Fruit fly (Drosophila melanogaster) whole organism, embryonic: ENCODE measurements around the gene CG9328.

Experiments
- Abd-B ChIP-seq: fragments of 200-800 bp; sonication (Bioruptor generic); optimal IDR thresholded peaks from 2 replicates; lab custom pipeline; 2018; ENCODE audit warnings: missing biosample characterization, mild to moderate bottlenecking, missing genetic modification characterization, moderate library complexity
- Aef1 ChIP-seq: fragments of 200-800 bp; sonication (Bioruptor generic); IDR thresholded peaks from 3 replicates; pipeline ENCODE4 v1.3.6; 2022; ENCODE audit warnings: missing biosample characterization, missing genetic modification characterization
- Bgb ChIP-seq: fragments of 200-800 bp; sonication (Bioruptor generic); IDR thresholded peaks from 2 replicates; pipeline ENCODE4 v1.3.6; 2022; ENCODE audit warnings: missing biosample characterization, missing genetic modification characterization; ENCODE audit not compliant: partially characterized antibody
- BtbVII ChIP-seq: fragments of 200-800 bp; sonication (Bioruptor generic); optimal IDR thresholded peaks from 3 replicates; lab custom pipeline; 2017; ENCODE audit warnings: missing biosample characterization, mild to moderate bottlenecking, missing genetic modification characterization
- CG12071 ChIP-seq: fragments of 200-800 bp; sonication (Bioruptor generic); optimal IDR thresholded peaks from 3 replicates; lab custom pipeline; 2018; ENCODE audit warnings: missing biosample characterization, mild to moderate bottlenecking, missing genetic modification characterization
- CG12769 ChIP-seq: fragments of 200-800 bp; sonication (Bioruptor generic); optimal IDR thresholded peaks from 2 replicates; lab custom pipeline; 2019; ENCODE audit warnings: missing biosample characterization, mild to moderate bottlenecking, missing genetic modification characterization, moderate library complexity
- CG13287 ChIP-seq: fragments of 200-800 bp; sonication (Bioruptor generic); IDR thresholded peaks from 2 replicates; pipeline ENCODE4 v1.3.6; 2022; ENCODE audit warnings: missing biosample characterization, missing genetic modification characterization; ENCODE audit not compliant: partially characterized antibody
- CG15269 ChIP-seq: fragments of 200-800 bp; sonication (Bioruptor generic); optimal IDR thresholded peaks from 2 replicates; lab custom pipeline; 2018; ENCODE audit warnings: missing biosample characterization, mild to moderate bottlenecking, missing genetic modification characterization, moderate library complexity
- CG17361 ChIP-seq: fragments of 200-800 bp; sonication (Bioruptor generic); IDR thresholded peaks from 3 replicates; pipeline ENCODE4 v1.3.6; 2022; ENCODE audit warnings: missing biosample characterization, missing genetic modification characterization
- CG17385 ChIP-seq: fragments of 200-800 bp; sonication (Bioruptor generic); optimal IDR thresholded peaks from 3 replicates; lab custom pipeline; 2018; ENCODE audit warnings: missing biosample characterization, mild to moderate bottlenecking, missing genetic modification characterization
- CG2116 ChIP-seq: fragments of 200-800 bp; sonication (Bioruptor generic); optimal IDR thresholded peaks from 3 replicates; lab custom pipeline; 2018; ENCODE audit warnings: missing biosample characterization, mild to moderate bottlenecking, missing genetic modification characterization
- CG3065 ChIP-seq: fragments of 200-800 bp; sonication (Bioruptor generic); optimal IDR thresholded peaks from 2 replicates; lab custom pipeline; 2016; ENCODE audit warnings: missing biosample characterization, missing genetic modification characterization
- CG31365 ChIP-seq: fragments of 200-800 bp; sonication (Bioruptor generic); optimal IDR thresholded peaks from 2 replicates; lab custom pipeline; 2018; ENCODE audit warnings: missing biosample characterization, mild to moderate bottlenecking, missing genetic modification characterization
- CG34224 ChIP-seq: fragments of 200-800 bp; sonication (Bioruptor generic); IDR thresholded peaks from 3 replicates; pipeline ENCODE4 v1.3.6; 2022; ENCODE audit warnings: missing biosample characterization, missing genetic modification characterization; ENCODE audit not compliant: partially characterized antibody
- CG4360 ChIP-seq: fragments of 200-800 bp; sonication (Bioruptor generic); IDR thresholded peaks from 2 replicates; pipeline ENCODE4 v1.3.6; 2022; ENCODE audit warnings: missing biosample characterization, missing genetic modification characterization
- CG8290 ChIP-seq, 3 experiments: fragments of 200-800 bp; sonication (Bioruptor generic); optimal IDR thresholded peaks; 2 replicates each; lab custom pipeline; 2016 to 2019; ENCODE audit warnings: missing biosample characterization in 3 of 3, missing genetic modification characterization in 3 of 3, mild to moderate bottlenecking in 2 of 3, moderate library complexity in 1 of 3
- CG9727 ChIP-seq: fragments of 200-800 bp; sonication (Bioruptor generic); optimal IDR thresholded peaks from 3 replicates; lab custom pipeline; 2017; ENCODE audit warnings: missing biosample characterization, mild to moderate bottlenecking, missing genetic modification characterization
- CG9817 ChIP-seq: fragments of 200-800 bp; sonication (Bioruptor generic); optimal IDR thresholded peaks from 2 replicates; lab custom pipeline; 2018; ENCODE audit warnings: missing biosample characterization, mild to moderate bottlenecking, missing genetic modification characterization, moderate library complexity
- CTCF ChIP-seq: fragments of 200-800 bp; sonication (Bioruptor generic); optimal IDR thresholded peaks from 2 replicates; lab custom pipeline; 2017; ENCODE audit warnings: missing biosample characterization, mild to moderate bottlenecking, missing genetic modification characterization, moderate library complexity
- Dbx ChIP-seq: fragments of 200-800 bp; sonication (Bioruptor generic); IDR thresholded peaks from 3 replicates; pipeline ENCODE4 v1.3.6; 2022; ENCODE audit warnings: missing biosample characterization, missing genetic modification characterization
- Dp ChIP-seq: fragments of 200-800 bp; sonication (Bioruptor generic); optimal IDR thresholded peaks from 2 replicates; lab custom pipeline; 2018; ENCODE audit warnings: missing biosample characterization, mild to moderate bottlenecking, missing genetic modification characterization, moderate library complexity
- Dref ChIP-seq: fragments of 200-800 bp; sonication (Bioruptor generic); IDR thresholded peaks from 2 replicates; pipeline ENCODE4 v1.3.6; 2022; ENCODE audit warnings: missing biosample characterization, missing genetic modification characterization
- E2f2 ChIP-seq: fragments of 200-800 bp; sonication (Bioruptor generic); IDR thresholded peaks from 2 replicates; pipeline ENCODE4 v1.3.6; 2022; ENCODE audit warnings: missing biosample characterization, missing genetic modification characterization
- Elba2 ChIP-seq: fragments of 200-800 bp; sonication (Bioruptor generic); optimal IDR thresholded peaks from 3 replicates; lab custom pipeline; 2016; ENCODE audit warnings: missing biosample characterization, missing genetic modification characterization
- Fer1 ChIP-seq: fragments of 200-800 bp; sonication (Bioruptor generic); optimal IDR thresholded peaks from 2 replicates; lab custom pipeline; 2017; ENCODE audit warnings: missing biosample characterization, mild to moderate bottlenecking, missing genetic modification characterization
- HHEX ChIP-seq: fragments of 200-800 bp; sonication (Bioruptor generic); optimal IDR thresholded peaks from 3 replicates; lab custom pipeline; 2017; ENCODE audit warnings: missing biosample characterization, mild to moderate bottlenecking, missing genetic modification characterization, missing genetic modification reagents
- Hmr ChIP-seq: fragments of 200-800 bp; sonication (Bioruptor generic); optimal IDR thresholded peaks from 3 replicates; lab custom pipeline; 2017; ENCODE audit warnings: mild to moderate bottlenecking, missing biosample characterization, missing genetic modification reagents, missing genetic modification characterization
- Hmx ChIP-seq: fragments of 200-800 bp; sonication (Bioruptor generic); optimal IDR thresholded peaks from 2 replicates; lab custom pipeline; 2016; ENCODE audit warnings: missing biosample characterization, missing genetic modification characterization
- Mrtf ChIP-seq: fragments of 200-800 bp; sonication (Bioruptor generic); IDR thresholded peaks from 3 replicates; pipeline ENCODE4 v1.3.6; 2022; ENCODE audit warnings: missing biosample characterization, missing genetic modification characterization
- Myb ChIP-seq: fragments of 200-800 bp; sonication (Bioruptor generic); optimal IDR thresholded peaks from 2 replicates; lab custom pipeline; 2016; ENCODE audit warnings: missing biosample characterization, missing genetic modification characterization
- Six4 ChIP-seq: fragments of 200-800 bp; sonication (Bioruptor generic); optimal IDR thresholded peaks from 2 replicates; lab custom pipeline; 2016; ENCODE audit warnings: missing biosample characterization, missing genetic modification characterization
- Sry-β ChIP-seq: fragments of 200-800 bp; sonication (Bioruptor generic); optimal IDR thresholded peaks from 2 replicates; lab custom pipeline; 2018; ENCODE audit warnings: missing biosample characterization, mild to moderate bottlenecking, missing genetic modification characterization, moderate library complexity
- amos ChIP-seq: fragments of 200-800 bp; sonication (Bioruptor generic); IDR thresholded peaks from 2 replicates; pipeline ENCODE4 v1.3.6; 2022; ENCODE audit warnings: missing biosample characterization, missing genetic modification characterization; ENCODE audit not compliant: partially characterized antibody
- bbx ChIP-seq: fragments of 200-800 bp; sonication (Bioruptor generic); IDR thresholded peaks from 2 replicates; pipeline ENCODE4 v1.3.6; 2022; ENCODE audit warnings: missing biosample characterization, missing genetic modification characterization; ENCODE audit not compliant: partially characterized antibody
- dysf ChIP-seq: fragments of 200-800 bp; sonication (Bioruptor generic); IDR thresholded peaks from 3 replicates; pipeline ENCODE4 v1.3.6; 2022; ENCODE audit warnings: missing biosample characterization, missing genetic modification characterization
- fru ChIP-seq: fragments of >200 bp; optimal IDR thresholded peaks from 2 replicates; lab custom pipeline; 2017
- gro ChIP-seq: fragments of 200-800 bp; sonication (Bioruptor generic); optimal IDR thresholded peaks from 2 replicates; lab custom pipeline; 2016; ENCODE audit warnings: missing biosample characterization, missing genetic modification characterization
- hth ChIP-seq: fragments of >200 bp; optimal IDR thresholded peaks from 2 replicates; lab custom pipeline; 2017; ENCODE audit warnings: inconsistent platforms
- lab ChIP-seq: fragments of 200-800 bp; sonication (Bioruptor generic); optimal IDR thresholded peaks from 3 replicates; lab custom pipeline; 2017; ENCODE audit warnings: missing biosample characterization, missing genetic modification characterization, mild to moderate bottlenecking, moderate library complexity, missing genetic modification reagents
- mirr ChIP-seq: fragments of 200-800 bp; sonication (Bioruptor generic); optimal IDR thresholded peaks from 3 replicates; lab custom pipeline; 2018; ENCODE audit warnings: missing biosample characterization, mild to moderate bottlenecking, missing genetic modification characterization
- nerfin-2 ChIP-seq: fragments of 200-800 bp; sonication (Bioruptor generic); IDR thresholded peaks from 2 replicates; pipeline ENCODE4 v1.3.6; 2022; ENCODE audit warnings: missing biosample characterization, missing genetic modification characterization; ENCODE audit not compliant: partially characterized antibody
- nom ChIP-seq: fragments of 200-800 bp; sonication (Bioruptor generic); optimal IDR thresholded peaks from 2 replicates; lab custom pipeline; 2017; ENCODE audit warnings: missing biosample characterization, missing genetic modification characterization, mild to moderate bottlenecking, moderate library complexity, missing genetic modification reagents
- pb ChIP-seq: fragments of 200-800 bp; sonication (Bioruptor generic); optimal IDR thresholded peaks from 3 replicates; lab custom pipeline; 2016; ENCODE audit warnings: missing biosample characterization, missing genetic modification characterization
- phol ChIP-seq: fragments of 200-800 bp; sonication (Bioruptor generic); optimal IDR thresholded peaks from 3 replicates; lab custom pipeline; 2018; ENCODE audit warnings: missing biosample characterization, mild to moderate bottlenecking, missing genetic modification characterization, moderate library complexity
- ranshi ChIP-seq: fragments of 200-800 bp; sonication (Bioruptor generic); IDR thresholded peaks from 2 replicates; pipeline ENCODE4 v1.3.6; 2022; ENCODE audit warnings: missing biosample characterization, missing genetic modification characterization
- rib ChIP-seq: fragments of 200-800 bp; sonication (Bioruptor generic); IDR thresholded peaks from 2 replicates; pipeline ENCODE4 v1.3.6; 2022; ENCODE audit warnings: missing biosample characterization, missing genetic modification characterization
- unc-4 ChIP-seq: fragments of 200-800 bp; sonication (Bioruptor generic); IDR thresholded peaks from 2 replicates; pipeline ENCODE4 v1.3.6; 2022; ENCODE audit warnings: missing biosample characterization, missing genetic modification characterization; ENCODE audit not compliant: partially characterized antibody
- vvl ChIP-seq: fragments of 200-800 bp; sonication (Bioruptor generic); IDR thresholded peaks from 2 replicates; pipeline ENCODE4 v1.3.6; 2022; ENCODE audit warnings: missing biosample characterization, missing genetic modification characterization

The CG9328 gene

DNA sequence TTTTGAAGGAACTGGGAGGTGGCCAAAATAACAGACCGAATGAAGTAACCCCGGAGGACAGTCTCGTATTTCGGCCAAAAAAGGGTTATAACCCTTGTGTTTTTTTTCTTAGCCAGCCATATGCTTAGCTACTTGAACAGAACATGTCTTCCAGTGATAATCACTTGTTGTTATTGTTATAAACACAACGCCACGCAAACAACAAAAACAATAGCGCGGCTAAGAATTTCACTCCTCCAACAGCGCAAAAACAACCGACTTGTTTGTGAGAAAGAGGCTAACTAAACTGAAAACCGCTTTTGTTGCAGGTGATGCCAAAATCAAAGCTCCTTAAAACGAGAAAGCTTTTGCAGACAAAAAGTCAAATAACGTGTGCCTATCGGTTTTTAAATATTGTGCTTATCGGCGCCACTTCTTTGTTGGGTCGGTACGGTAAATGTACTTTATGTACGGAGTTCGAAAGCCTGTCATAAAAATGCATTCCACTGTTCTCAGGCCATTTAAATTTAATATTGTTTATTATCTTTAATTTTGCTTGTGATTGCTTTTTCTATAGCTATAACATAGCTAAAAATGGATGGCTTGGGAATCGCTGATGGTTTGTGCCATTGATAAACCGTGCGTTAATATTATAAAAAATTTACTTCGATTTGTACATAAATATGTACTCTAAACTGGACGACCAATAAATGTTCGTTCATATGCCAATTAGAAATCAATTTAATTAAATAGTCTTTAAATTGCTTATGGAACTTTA is 579 bp upstream of the CG9328 start, which contains the start of gene vari:
vari (minus strand) TSS at position 285 of the 757 bp plus-strand sequence.
- peak; percentile 37; the same call in 1 of the 3 replicates for TF ChIP-seq CG17361 (GFP tag; lab: Robert Waterston, UW)
- peak; percentile 3 for TF ChIP-seq gro (GFP tag; lab: Kevin White, UChicago)
- TF ChIP-seq CG8290 (GFP tag; optimal IDR thresholded peaks at IDR 0.05; lab: Kevin White, UChicago): no peak
- TF ChIP-seq CG8290 (tag; optimal IDR thresholded peaks at IDR 0.05; lab: Kevin White, UChicago): peak in 1 of 2 experiments; percentile 39
- peak; percentile 57; the same call in 1 of the 2 replicates for TF ChIP-seq CG4360 (GFP tag; lab: Robert Waterston, UW)
- peak; percentile 20 for TF ChIP-seq CG12071 (GFP tag; lab: Kevin White, UChicago)
- peak; percentile 40 for TF ChIP-seq CG12769 (tag; lab: Kevin White, UChicago)
- peak; percentile 47 for TF ChIP-seq nom (GFP tag; lab: Kevin White, UChicago)
- no peak for TF ChIP-seq CG9727 (GFP tag; lab: Kevin White, UChicago)
- peak; percentile 40; the same call in 2 of the 3 replicates for TF ChIP-seq Dbx (GFP tag; lab: Robert Waterston, UW)
- TF ChIP-seq E2f2 (GFP tag; lab: Robert Waterston, UW): peak; percentile 83
- TF ChIP-seq vvl (GFP tag; lab: Robert Waterston, UW): peak; percentile 33; the same call in 1 of the 2 replicates
- no peak for TF ChIP-seq Six4
- peak; percentile 53 for TF ChIP-seq phol (tag; lab: Kevin White, UChicago)
- peak; percentile 22; the same call in 1 of the 2 replicates for TF ChIP-seq CG13287 (GFP tag; lab: Robert Waterston, UW)
- TF ChIP-seq Mrtf: 0 out of 3 replicates have a peak, but pooled peaks have one; percentile 12
- peak; percentile 60 for TF ChIP-seq CG2116 (GFP tag; lab: Kevin White, UChicago)
- peak; percentile 19; the same call in 1 of the 2 replicates for TF ChIP-seq amos (GFP tag; lab: Robert Waterston, UW)
- no peak for TF ChIP-seq ranshi (GFP tag; lab: Robert Waterston, UW)
- peak; percentile 1 for TF ChIP-seq mirr
- peak; percentile 7 for TF ChIP-seq CG9817 (tag; lab: Kevin White, UChicago)
- TF ChIP-seq CG15269 (tag; lab: Kevin White, UChicago): peak; percentile 18
- 0 out of 2 replicates have a peak, but pooled peaks have one; percentile 26 for TF ChIP-seq nerfin-2 (GFP tag; lab: Robert Waterston, UW)
- TF ChIP-seq bbx: peak; percentile 53; the same call in 1 of the 2 replicates
- TF ChIP-seq CG34224 (GFP tag; lab: Robert Waterston, UW): peak; percentile 12; the same call in 1 of the 3 replicates
- 0 out of 2 replicates have a peak, but pooled peaks have one; percentile 50 for TF ChIP-seq Dref (GFP tag; lab: Robert Waterston, UW)
- peak; percentile 18 for TF ChIP-seq pb (GFP tag; lab: Kevin White, UChicago)
- TF ChIP-seq Hmx (GFP tag; lab: Kevin White, UChicago): peak; percentile 17
- TF ChIP-seq hth (lab: Kevin White, UChicago): no peak
- peak; percentile 6 for TF ChIP-seq Hmr (GFP tag; lab: Kevin White, UChicago)
- TF ChIP-seq dysf (GFP tag; lab: Robert Waterston, UW): peak; percentile 51; the same call in 1 of the 3 replicates
- TF ChIP-seq CG31365 (tag; lab: Kevin White, UChicago): peak; percentile 5
- peak; percentile 1 for TF ChIP-seq BtbVII (GFP tag; lab: Kevin White, UChicago)
- no peak for TF ChIP-seq HHEX (GFP tag; lab: Kevin White, UChicago)
- TF ChIP-seq Sry-β: peak; percentile 80
- TF ChIP-seq CG17385 (GFP tag; lab: Kevin White, UChicago): peak; percentile 21
- 0 out of 2 replicates have a peak, but pooled peaks have one; percentile 40 for TF ChIP-seq rib (GFP tag; lab: Robert Waterston, UW)
- no peak for TF ChIP-seq fru (lab: Kevin White, UChicago)
- TF ChIP-seq CTCF (GFP tag; lab: Kevin White, UChicago): peak; percentile 76
- TF ChIP-seq Elba2: no peak
- TF ChIP-seq Bgb (GFP tag; lab: Robert Waterston, UW): peak; percentile 60
- TF ChIP-seq unc-4 (GFP tag; lab: Robert Waterston, UW): peak; percentile 31; the same call in 1 of the 2 replicates
- TF ChIP-seq Dp (GFP tag; lab: Kevin White, UChicago): peak; percentile 76
- peak; percentile 45 for TF ChIP-seq Abd-B (GFP tag; lab: Kevin White, UChicago)
- TF ChIP-seq lab: peak; percentile 28
- peak; percentile 40 for TF ChIP-seq Myb (GFP tag; lab: Kevin White, UChicago)
- TF ChIP-seq CG3065 (GFP tag; lab: Kevin White, UChicago): no peak
- TF ChIP-seq Fer1 (GFP tag; lab: Kevin White, UChicago): peak; percentile 53
- peak; percentile 44; the same call in 2 of the 3 replicates for TF ChIP-seq Aef1 (GFP tag; lab: Robert Waterston, UW)
